Worm (Caenorhabditis elegans) whole organism, late embryonic: ENCODE results near the gene srd-46.

Experiments
- ama-1 ChIP-seq: fragments of 150-350 bp; optimal IDR thresholded peaks from 2 replicates; lab custom pipeline; 2014
- ceh-19 ChIP-seq: fragments of 200-800 bp; sonication (Bioruptor generic); optimal IDR thresholded peaks from 2 replicates; lab custom pipeline; 2018; ENCODE audit warnings: mild to moderate bottlenecking, missing genetic modification characterization, missing compliant biosample characterization
- ceh-2 ChIP-seq: sonication (generic microtip); optimal IDR thresholded peaks from 2 replicates; lab custom pipeline; 2016; ENCODE audit warnings: missing genotype, missing genetic modification characterization, missing compliant biosample characterization
- ceh-6 ChIP-seq: fragments of 200-800 bp; sonication (Bioruptor generic); optimal IDR thresholded peaks from 2 replicates; lab custom pipeline; 2018; ENCODE audit warnings: mild to moderate bottlenecking, missing genetic modification characterization, missing compliant biosample characterization
- dve-1 ChIP-seq: sonication (generic microtip); optimal IDR thresholded peaks from 2 replicates; lab custom pipeline; 2017; ENCODE audit warnings: antibody characterized with exemption, mild to moderate bottlenecking, missing genetic modification characterization, missing compliant biosample characterization
- elt-2 ChIP-seq: sonication (generic microtip); optimal IDR thresholded peaks from 2 replicates; lab custom pipeline; 2016; ENCODE audit warnings: missing genetic modification reagents, missing genetic modification characterization, missing compliant biosample characterization
- eyg-1 ChIP-seq: sonication (generic microtip); optimal IDR thresholded peaks from 2 replicates; lab custom pipeline; 2016; ENCODE audit warnings: missing genotype, missing genetic modification characterization, missing compliant biosample characterization
- hlh-15 ChIP-seq: sonication (generic microtip); optimal IDR thresholded peaks from 2 replicates; lab custom pipeline; 2016; ENCODE audit warnings: missing genetic modification characterization, missing compliant biosample characterization
- hlh-30 ChIP-seq: sonication (generic microtip); optimal IDR thresholded peaks from 2 replicates; lab custom pipeline; 2017; ENCODE audit warnings: antibody characterized with exemption, missing genetic modification characterization, missing compliant biosample characterization; ENCODE audit not compliant: insufficient read depth
- nhr-11 ChIP-seq: fragments of 150-350 bp; optimal IDR thresholded peaks from 2 replicates; lab custom pipeline; 2014; ENCODE audit warnings: missing biosample characterization, missing genetic modification characterization
- pag-3 ChIP-seq: sonication (generic microtip); optimal IDR thresholded peaks from 2 replicates; lab custom pipeline; 2016; ENCODE audit warnings: missing compliant biosample characterization, missing genetic modification characterization, borderline replicate concordance
- pha-4 ChIP-seq: fragments of 150-350 bp; optimal IDR thresholded peaks from 2 replicates; lab custom pipeline; 2018; ENCODE audit warnings: missing biosample characterization, missing genetic modification reagents, missing genetic modification characterization
- pqm-1 ChIP-seq: sonication (generic microtip); optimal IDR thresholded peaks from 2 replicates; lab custom pipeline; 2016; ENCODE audit warnings: missing genetic modification characterization, missing compliant biosample characterization
- unc-86 ChIP-seq: sonication (generic microtip); optimal IDR thresholded peaks from 2 replicates; lab custom pipeline; 2016; ENCODE audit warnings: missing genetic modification characterization, missing compliant biosample characterization

DNA sequence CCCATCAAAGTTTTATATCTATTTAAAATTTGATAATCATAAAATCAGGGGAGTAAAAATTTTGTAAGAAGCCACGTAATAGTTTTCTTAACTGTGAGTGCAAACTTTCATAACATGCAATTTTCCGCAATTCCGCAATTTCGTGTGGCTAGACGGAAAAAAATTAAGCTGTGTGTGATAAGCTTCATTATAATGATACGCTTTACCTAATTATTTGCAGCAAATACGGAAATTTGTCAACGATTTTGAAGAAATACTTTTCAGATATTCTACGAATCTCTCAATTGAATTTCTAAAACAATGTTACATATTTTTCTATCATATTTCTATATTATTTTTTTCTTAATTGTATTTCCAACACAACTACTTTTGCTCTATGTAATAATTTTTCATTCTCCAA is at the start of gene srd-46:
- TF ChIP-seq pag-3 (tag; lab: Kevin White, UChicago), result no peak
- no peak for TF ChIP-seq pha-4 (tag; lab: Kevin White, UChicago)
- no peak for TF ChIP-seq pqm-1 (tag; lab: Kevin White, UChicago)
- TF ChIP-seq elt-2, result no peak
- TF ChIP-seq ceh-2 (tag; lab: Kevin White, UChicago), result no peak
- no peak for TF ChIP-seq hlh-15 (tag; lab: Kevin White, UChicago)
- no peak for TF ChIP-seq ama-1 (lab: Kevin White, UChicago)
- TF ChIP-seq dve-1 (tag; lab: Kevin White, UChicago), result no peak
- TF ChIP-seq unc-86 (tag; lab: Kevin White, UChicago), result no peak
- TF ChIP-seq eyg-1 (tag; lab: Kevin White, UChicago), result no peak
- no peak for TF ChIP-seq ceh-6 (GFP tag; lab: Kevin White, UChicago)
- TF ChIP-seq nhr-11, result no peak
- TF ChIP-seq hlh-30 (tag; lab: Kevin White, UChicago), result no peak
- TF ChIP-seq ceh-19 (GFP tag; lab: Kevin White, UChicago), result no peak
